Worm (Caenorhabditis elegans): ENCODE data around the gene W03F9.1.

DNA sequence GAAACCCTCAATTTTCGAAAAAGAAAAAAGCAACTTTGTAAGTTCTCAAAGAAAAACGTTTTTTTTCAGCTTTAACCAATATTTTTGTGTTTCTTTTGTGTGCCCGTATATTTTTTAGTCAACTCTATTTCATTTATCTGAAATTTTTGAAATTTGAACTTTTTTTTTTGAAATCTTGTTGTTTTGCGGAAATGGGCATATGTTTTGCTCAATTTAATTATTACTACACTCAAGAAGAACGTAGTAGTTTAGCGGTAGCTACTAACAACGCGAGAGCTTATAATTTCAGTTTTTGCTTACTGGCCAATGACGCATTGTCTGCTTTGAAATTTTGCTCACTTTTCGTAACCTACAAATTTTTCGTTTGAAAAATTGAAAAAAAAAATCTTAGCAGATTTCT lies 18.3 kb upstream of the W03F9.1 start, which contains the start of gene srh-82:
- TF ChIP-seq egl-43 (GFP tag; IDR thresholded peaks at IDR 0.05) (no peak), lin-13 (GFP tag; optimal IDR thresholded peaks at IDR 0.05) (no peak)
